Worm (Caenorhabditis elegans): ENCODE data around the gene fbxa-99.
"Not testable (repeated sequence)": the region's sequence is repeated elsewhere in the genome, so short reads cannot be mapped to it uniquely, and the experiment has no call there.

The fbxa-99 gene

DNA sequence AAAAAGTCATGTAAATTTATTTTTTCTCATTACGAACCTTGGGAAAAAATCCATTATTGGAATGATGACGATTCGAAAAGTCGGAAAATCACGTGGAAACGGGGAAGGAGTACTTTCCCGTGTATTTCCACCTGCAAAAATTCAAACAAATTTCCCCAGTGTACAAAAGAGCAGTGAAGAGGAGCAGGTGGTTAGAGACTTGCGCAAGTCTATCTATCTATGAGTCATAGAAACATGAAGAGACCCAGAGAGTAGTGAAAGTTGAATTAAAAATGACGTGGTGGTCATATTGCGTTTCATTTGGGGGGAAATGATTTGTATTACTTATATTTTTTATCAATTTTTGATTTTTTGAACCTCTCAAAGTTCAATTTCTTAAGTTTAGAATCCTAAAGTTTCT lies 17.8 kb upstream of the fbxa-99 start, which contains the start of gene nhr-50:
nhr-50 (minus strand) TSS at position 199 of the 400 bp plus-strand sequence.
- TF ChIP-seq ama-1 (optimal IDR thresholded peaks at IDR 0.05) = no peak
- peak; percentile 15 for TF ChIP-seq hlh-30 (tag; optimal IDR thresholded peaks at IDR 0.05; ENCODE audit: insufficient read depth)
- TF ChIP-seq sox-4 (tag; optimal IDR thresholded peaks at IDR 0.05) = no peak
- no peak for TF ChIP-seq C08G9.2 (tag; optimal IDR thresholded peaks at IDR 0.05)

DNA sequence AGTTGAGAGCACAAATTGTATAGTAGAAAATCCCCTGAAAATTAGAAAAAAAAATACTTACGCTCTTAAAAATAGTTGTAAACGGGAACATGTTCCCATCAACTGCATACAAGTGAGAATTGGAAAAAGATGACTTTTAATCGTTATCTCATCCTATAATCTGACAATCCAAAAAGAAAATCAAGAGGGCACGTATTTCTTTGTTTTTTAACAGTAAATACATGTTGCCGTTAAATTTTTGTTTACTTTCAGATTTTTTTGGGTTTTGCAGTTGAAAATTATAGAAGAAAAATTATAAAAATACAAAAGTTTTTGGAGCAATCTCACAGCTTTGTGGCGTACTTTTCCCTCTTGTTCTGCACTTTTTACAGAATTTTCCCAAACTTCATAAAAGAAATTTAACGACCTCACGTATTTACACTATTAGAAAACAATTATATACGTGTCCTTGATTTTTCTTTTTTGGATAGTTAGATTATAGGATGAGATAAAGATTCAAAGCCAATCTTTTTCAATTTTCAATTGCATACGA lies 14.1 kb upstream of the fbxa-99 start, which contains the start of the genes C06C6.9 and C06C6.8:
C06C6.9 (minus strand) TSS at position 101 of the 532 bp plus-strand sequence.
C06C6.8 (plus strand) TSS at position 482 of the 532 bp plus-strand sequence.
- TF ChIP-seq npax-4 (tag; optimal IDR thresholded peaks at IDR 0.05) = no peak
- no peak for TF ChIP-seq odd-2 (tag; optimal IDR thresholded peaks at IDR 0.05)
- TF ChIP-seq fkh-6 (tag; optimal IDR thresholded peaks at IDR 0.05) = no peak
- TF ChIP-seq ceh-14 (tag; optimal IDR thresholded peaks at IDR 0.05) = no peak
- TF ChIP-seq nhr-232 (tag; optimal IDR thresholded peaks at IDR 0.05) = no peak
- TF ChIP-seq ama-1 (optimal IDR thresholded peaks at IDR 0.05) = no peak
- no peak for TF ChIP-seq syd-9 (tag; optimal IDR thresholded peaks at IDR 0.05)
- no peak for TF ChIP-seq tbx-7 (tag; optimal IDR thresholded peaks at IDR 0.05)
- no peak for TF ChIP-seq Y22D7AL.16 (tag; optimal IDR thresholded peaks at IDR 0.05)
- TF ChIP-seq ahr-1 (tag; optimal IDR thresholded peaks at IDR 0.05) = no peak
- TF ChIP-seq ceh-34 (tag; optimal IDR thresholded peaks at IDR 0.05) = no peak
- TF ChIP-seq ceh-22 (tag; optimal IDR thresholded peaks at IDR 0.05) = no peak
- TF ChIP-seq fax-1 (tag; optimal IDR thresholded peaks at IDR 0.05) = no peak
- TF ChIP-seq ceh-45 (GFP tag; IDR thresholded peaks at IDR 0.05) = no peak
- no peak for TF ChIP-seq tbx-2 (tag; optimal IDR thresholded peaks at IDR 0.05)
- no peak for TF ChIP-seq mec-3 (tag; optimal IDR thresholded peaks at IDR 0.05; ENCODE audit: borderline replicate concordance)
- no peak for TF ChIP-seq sox-4 (tag; optimal IDR thresholded peaks at IDR 0.05)
- TF ChIP-seq ceh-24 (tag; optimal IDR thresholded peaks at IDR 0.05) = no peak
- TF ChIP-seq unc-3 (GFP tag; conservative IDR thresholded peaks at IDR 0.05) = no peak
- no peak for TF ChIP-seq unc-3 (tag; optimal IDR thresholded peaks at IDR 0.05)

DNA sequence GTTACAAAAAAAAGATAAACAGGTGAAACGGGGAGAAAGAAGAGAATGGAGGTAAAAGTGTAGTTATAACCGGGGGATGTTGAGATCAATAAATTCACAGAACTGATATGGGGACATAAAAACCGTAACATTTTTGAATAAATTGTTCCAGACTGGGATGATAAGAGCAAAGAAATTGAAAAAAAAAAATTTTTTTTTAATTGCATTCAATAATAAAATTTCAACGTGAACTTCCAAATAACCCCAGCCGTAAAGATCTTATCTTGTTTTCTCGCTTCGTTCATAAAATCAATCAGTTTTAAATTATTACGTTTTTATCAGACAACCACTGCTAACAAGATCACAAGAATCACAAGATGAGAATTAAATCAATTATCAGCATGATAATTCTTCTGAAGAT lies 9.2 kb upstream of the fbxa-99 start, which contains the start of gene C06C6.7:
C06C6.7 (plus strand) TSS at position 301 of the 400 bp plus-strand sequence.
- TF ChIP-seq lin-11, elt-2, pqm-1 (tag; optimal IDR thresholded peaks at IDR 0.05): not testable (repeated sequence)

DNA sequence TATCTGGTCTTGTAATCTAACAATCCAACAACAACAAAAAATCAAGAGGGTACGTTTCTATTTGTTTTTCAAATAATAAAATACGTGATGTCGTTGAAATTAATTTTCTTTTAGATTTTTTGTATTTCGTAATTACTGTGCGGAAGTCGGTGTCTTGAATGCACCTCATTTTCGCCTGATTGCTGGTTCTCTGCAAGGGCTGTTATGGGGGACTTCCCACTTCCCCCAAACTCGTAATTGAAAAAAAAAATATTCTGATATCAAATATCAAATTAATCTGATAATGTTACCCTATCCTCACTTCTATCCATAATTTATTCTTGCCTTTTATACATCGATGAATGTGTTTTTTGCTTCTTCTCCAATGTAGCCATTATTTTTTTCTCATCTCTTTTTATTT lies 5.4 kb upstream of the fbxa-99 start, which contains the start of gene F36G9.15:
F36G9.15 (minus strand) TSS at position 101 of the 400 bp plus-strand sequence.
- TF ChIP-seq unc-86 (tag; optimal IDR thresholded peaks at IDR 0.05) (no peak), ceh-24 (tag; optimal IDR thresholded peaks at IDR 0.05) (no peak), lin-11 (tag; optimal IDR thresholded peaks at IDR 0.05) (no peak), npax-4 (tag; optimal IDR thresholded peaks at IDR 0.05) (no peak), C08G9.2 (tag; optimal IDR thresholded peaks at IDR 0.05) (no peak), hlh-8 (tag; optimal IDR thresholded peaks at IDR 0.05) (no peak), hlh-6 (tag; optimal IDR thresholded peaks at IDR 0.05) (no peak), ceh-48 (tag; optimal IDR thresholded peaks at IDR 0.05) (no peak), K02D7.2 (tag; optimal IDR thresholded peaks at IDR 0.05) (no peak), zip-5 (tag; optimal IDR thresholded peaks at IDR 0.05) (no peak), ttx-3 (tag; optimal IDR thresholded peaks at IDR 0.05) (no peak), mec-3 (tag; optimal IDR thresholded peaks at IDR 0.05; ENCODE audit: borderline replicate concordance) (no peak), elt-4 (tag; optimal IDR thresholded peaks at IDR 0.05) (no peak), ceh-30 (tag; optimal IDR thresholded peaks at IDR 0.05) (no peak)

DNA sequence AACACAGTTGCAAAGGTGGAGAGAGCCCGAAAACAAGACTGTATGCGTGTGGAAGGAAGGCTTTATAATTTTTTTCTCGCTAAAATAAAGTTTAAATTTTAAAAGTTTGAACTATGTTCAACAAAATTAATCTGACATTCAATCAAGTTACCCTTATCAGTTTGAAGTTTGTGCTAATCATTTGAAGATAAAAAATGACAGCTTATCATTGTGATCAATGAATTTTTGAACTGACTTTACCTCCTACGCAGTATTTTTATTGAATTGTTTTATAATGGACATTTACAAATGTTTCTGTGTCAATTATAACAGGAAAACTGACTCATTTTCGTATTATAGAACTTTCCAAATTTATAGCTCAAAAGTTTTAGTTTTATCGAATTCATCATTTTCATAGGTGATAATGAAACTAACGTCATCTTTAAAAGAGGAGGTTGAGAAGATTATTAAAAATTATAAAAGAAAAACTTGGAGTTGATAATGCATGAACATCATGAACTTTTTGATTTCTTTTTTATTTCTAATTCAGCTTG lies 4.4 kb downstream of the fbxa-99 start, which contains the start of gene oac-20:
oac-20 (plus strand) TSS at position 483 of the 533 bp plus-strand sequence.
- TF ChIP-seq ceh-9 (tag; optimal IDR thresholded peaks at IDR 0.05) (no peak), ttx-3 (tag; optimal IDR thresholded peaks at IDR 0.05) (no peak), ceh-45 (GFP tag; IDR thresholded peaks at IDR 0.05) (no peak), odd-2 (tag; optimal IDR thresholded peaks at IDR 0.05) (no peak), pha-2 (tag; optimal IDR thresholded peaks at IDR 0.05) (no peak), F13H6.1 (tag; optimal IDR thresholded peaks at IDR 0.05) (no peak), unc-86 (tag; optimal IDR thresholded peaks at IDR 0.05) (no peak), lin-11 (tag; optimal IDR thresholded peaks at IDR 0.05) (no peak), tbx-2 (tag; optimal IDR thresholded peaks at IDR 0.05) (no peak), T23F11.4 (GFP tag; optimal IDR thresholded peaks at IDR 0.05) (no peak), madf-2 (tag; optimal IDR thresholded peaks at IDR 0.05) (no peak), rnt-1 (tag; optimal IDR thresholded peaks at IDR 0.05) (no peak), C38D4.7 (GFP tag; optimal IDR thresholded peaks at IDR 0.05) (no peak), che-1 (tag; optimal IDR thresholded peaks at IDR 0.05) (no peak)

Data from whole organism, late embryonic.